Worm (Caenorhabditis elegans): Measurements from ENCODE around the gene F58F12.2.
A peak's percentile ranks its signal among the peaks of the same experiment; 100 is the strongest.

Gene F58F12.2

DNA sequence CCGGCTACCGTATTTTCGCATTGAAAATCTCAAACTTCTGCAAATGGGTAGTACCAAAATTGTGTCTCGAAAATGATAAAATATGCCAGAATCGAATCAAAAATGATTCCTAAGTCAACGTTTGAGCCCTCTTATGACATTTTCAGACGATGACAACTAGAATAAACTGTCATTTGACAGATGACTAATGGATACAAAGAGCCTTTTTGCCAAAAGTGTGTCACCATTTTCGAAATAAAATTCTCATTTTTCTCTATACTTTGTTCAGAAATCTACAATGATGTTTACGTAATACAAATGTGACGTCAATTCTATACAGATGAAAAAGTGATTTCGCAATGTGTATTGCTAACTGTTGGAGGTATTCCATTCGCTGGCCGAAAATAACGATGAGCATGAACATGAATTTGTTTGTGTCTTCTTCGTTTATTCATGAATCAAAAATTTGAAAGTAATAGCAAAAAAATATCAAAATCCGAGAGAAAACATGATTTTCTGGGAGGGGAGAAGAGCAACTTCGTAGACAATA, 41.2 kb downstream of the F58F12.2 start (continued):
- peak; percentile 75 for TF ChIP-seq nhr-90 (tag; optimal IDR thresholded peaks at IDR 0.05; ENCODE audit: poor library complexity)
- TF ChIP-seq ceh-90 (tag; optimal IDR thresholded peaks at IDR 0.05): no peak
- peak; percentile 63 for TF ChIP-seq zip-4 (GFP tag; optimal IDR thresholded peaks at IDR 0.05)

- TF ChIP-seq ceh-90 (tag; optimal IDR thresholded peaks at IDR 0.05) (no peak), sox-4 (tag; optimal IDR thresholded peaks at IDR 0.05) (no peak), mdl-1 (tag; optimal IDR thresholded peaks at IDR 0.05) (peak in 1 of 2 experiments; percentile 34), blmp-1 (tag; optimal IDR thresholded peaks at IDR 0.05) (peak; percentile 37), unc-130 (tag; optimal IDR thresholded peaks at IDR 0.05) (no peak), fkh-8 (tag; optimal IDR thresholded peaks at IDR 0.05) (peak; percentile 32), nhr-20 (tag; optimal IDR thresholded peaks at IDR 0.05) (peak; percentile 47), alr-1 (tag; optimal IDR thresholded peaks at IDR 0.05; ENCODE audit: borderline replicate concordance) (no peak), snu-23 (GFP tag; optimal IDR thresholded peaks at IDR 0.05) (peak; percentile 28), dpl-1 (GFP tag; optimal IDR thresholded peaks at IDR 0.05) (peak in 1 of 3 experiments; percentile 8), swsn-7 (tag; optimal IDR thresholded peaks at IDR 0.05) (no peak), lin-14 (GFP tag; optimal IDR thresholded peaks at IDR 0.05) (peak; percentile 58), ama-1 (optimal IDR thresholded peaks at IDR 0.05) (peak; percentile 45), nhr-85 (tag) (peak; percentile 69), grh-1 (GFP tag; IDR thresholded peaks at IDR 0.05) (0 out of 2 replicates have a peak, but pooled peaks have one; percentile 8), snpc-4 (tag; optimal IDR thresholded peaks at IDR 0.05) (no peak), lin-35 (GFP tag; optimal IDR thresholded peaks at IDR 0.05) (peak in 1 of 2 experiments; percentile 33), lir-3 (tag; optimal IDR thresholded peaks at IDR 0.05; ENCODE audit: poor library complexity) (no peak), nhr-77 (tag; optimal IDR thresholded peaks at IDR 0.05) (no peak), elt-3 (tag; optimal IDR thresholded peaks at IDR 0.05) (peak in 1 of 6 experiments; percentile 21), efl-1 (optimal IDR thresholded peaks at IDR 0.05) (no peak), efl-1 (GFP tag; optimal IDR thresholded peaks at IDR 0.05 in 1 of 2) (peak in 1 of 2 experiments; percentile 79), mep-1 (tag; optimal IDR thresholded peaks at IDR 0.05) (peak; percentile 37), Y116A8C.19 (tag; optimal IDR thresholded peaks at IDR 0.05; ENCODE audit: borderline replicate concordance) (no peak), ceh-88 (GFP tag; IDR thresholded peaks at IDR 0.05) (no peak), elt-2 (tag; optimal IDR thresholded peaks at IDR 0.05) (peak; percentile 13), nhr-71 (tag; optimal IDR thresholded peaks at IDR 0.05) (peak; percentile 26)
Measured at ce11 chrII:6345195-6346158, 42.4 kb downstream of the F58F12.2 start, which contains the start of gene C32D5.8. TSS of gene C32D5.8 (minus strand) at chrII:6345964.

DNA sequence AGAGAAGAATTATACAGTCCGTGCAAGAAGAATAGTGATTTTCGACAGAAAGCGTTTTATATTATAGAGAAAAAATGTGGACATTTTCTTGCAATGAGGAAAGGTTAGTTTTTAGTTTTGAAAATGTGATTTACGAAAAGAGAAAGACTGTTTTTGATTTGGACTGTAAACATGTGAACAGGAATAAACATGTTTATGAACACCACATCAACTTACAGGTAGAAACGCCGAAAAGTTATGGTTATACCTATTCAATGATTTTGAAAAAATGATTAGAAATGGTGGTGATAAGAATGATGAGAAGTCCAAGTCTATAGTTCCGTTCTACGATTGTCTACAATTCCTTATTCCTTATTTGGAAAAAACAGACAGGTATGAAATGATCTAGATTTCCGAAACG, 43.3 kb downstream of the F58F12.2 start:
- TF ChIP-seq tlp-1 (tag; optimal IDR thresholded peaks at IDR 0.05) (no peak), ceh-90 (tag; optimal IDR thresholded peaks at IDR 0.05) (no peak), ceh-63 (GFP tag; optimal IDR thresholded peaks at IDR 0.05) (no peak), fkh-4 (tag; optimal IDR thresholded peaks at IDR 0.05; ENCODE audit: borderline replicate concordance) (no peak), ztf-4 (tag; optimal IDR thresholded peaks at IDR 0.05) (no peak), ets-5 (GFP tag; IDR thresholded peaks at IDR 0.05) (no peak), pax-3 (tag; optimal IDR thresholded peaks at IDR 0.05) (no peak), aly-2 (tag; optimal IDR thresholded peaks at IDR 0.05) (no peak), dpl-1 (GFP tag; optimal IDR thresholded peaks at IDR 0.05) (no peak), jun-1 (tag; optimal IDR thresholded peaks at IDR 0.05) (no peak), elt-3 (tag; optimal IDR thresholded peaks at IDR 0.05) (no peak), irx-1 (tag; optimal IDR thresholded peaks at IDR 0.05) (no peak), aha-1 (tag; optimal IDR thresholded peaks at IDR 0.05) (no peak), ama-1 (optimal IDR thresholded peaks at IDR 0.05) (no peak), mab-9 (GFP tag; IDR thresholded peaks at IDR 0.05) (no peak), hpl-2 (GFP tag; optimal IDR thresholded peaks at IDR 0.05) (no peak)
